Fruit fly (Drosophila melanogaster): ENCODE data around the gene Swip-1.

DNA sequence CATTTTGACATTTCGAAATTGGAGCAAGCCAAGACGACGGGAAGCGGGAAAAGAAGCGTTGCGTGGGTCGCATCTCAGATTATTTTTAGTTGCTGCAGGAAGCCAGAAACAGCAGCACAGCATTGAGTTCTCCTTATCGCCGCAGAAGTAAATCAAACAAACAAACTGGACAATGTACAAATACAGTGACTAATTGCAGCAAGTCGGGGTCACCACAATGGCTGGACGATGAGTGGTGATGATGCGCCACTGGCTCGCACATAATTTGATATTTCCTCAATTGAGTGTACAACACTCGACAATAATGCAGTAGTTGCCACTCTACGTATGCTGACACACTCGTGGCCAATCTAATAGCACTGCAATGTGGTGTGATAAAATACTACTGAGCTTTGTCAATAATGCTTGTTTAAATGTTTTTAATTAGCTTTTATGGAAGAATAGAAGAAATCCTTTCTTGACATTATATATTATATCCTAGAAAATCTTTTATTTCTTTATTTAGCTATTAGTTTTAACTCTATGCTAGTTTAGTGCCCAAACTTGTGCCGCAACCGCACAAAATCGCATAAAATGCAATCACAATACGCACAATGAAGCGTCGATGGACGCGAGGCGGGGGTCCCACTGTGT is 5.0 kb downstream of the Swip-1 start:
- TF ChIP-seq usp (GFP tag; optimal IDR thresholded peaks at IDR 0.05), result no peak
- TF ChIP-seq psq (optimal IDR thresholded peaks at IDR 0.05), result no peak
- no peak for TF ChIP-seq CG8478 (optimal IDR thresholded peaks at IDR 0.05)

All from whole organism.